Worm (Caenorhabditis elegans): ENCODE data around the gene ttr-24.

ce11 chrV:18587936-18588335 is 31.5 kb upstream of the ttr-24 start:
- TF ChIP-seq fos-1 (tag; optimal IDR thresholded peaks at IDR 0.05) = no peak
- no peak for TF ChIP-seq elt-1 (tag; optimal IDR thresholded peaks at IDR 0.05)
- no peak for TF ChIP-seq lin-39 (tag; optimal IDR thresholded peaks at IDR 0.05)
- no peak for TF ChIP-seq eor-1 (tag; optimal IDR thresholded peaks at IDR 0.05)
- no peak for TF ChIP-seq elt-3 (tag; optimal IDR thresholded peaks at IDR 0.05)
- no peak for TF ChIP-seq R02D3.7 (tag; optimal IDR thresholded peaks at IDR 0.05)
- no peak for TF ChIP-seq nhr-77 (tag; optimal IDR thresholded peaks at IDR 0.05)
- TF ChIP-seq ama-1 (optimal IDR thresholded peaks at IDR 0.05) = no peak
- no peak for TF ChIP-seq aly-2 (tag; optimal IDR thresholded peaks at IDR 0.05)
- TF ChIP-seq skn-1 (tag; optimal IDR thresholded peaks at IDR 0.05) = no peak
- no peak for TF ChIP-seq daf-12 (tag; optimal IDR thresholded peaks at IDR 0.05)
- TF ChIP-seq snpc-4 (tag; optimal IDR thresholded peaks at IDR 0.05) = no peak
- no peak for TF ChIP-seq ceh-16 (tag; optimal IDR thresholded peaks at IDR 0.05)
